Fruit fly (Drosophila melanogaster): ENCODE results near the gene ATPsynbetaL.

ATPsynbetaL gene

DNA sequence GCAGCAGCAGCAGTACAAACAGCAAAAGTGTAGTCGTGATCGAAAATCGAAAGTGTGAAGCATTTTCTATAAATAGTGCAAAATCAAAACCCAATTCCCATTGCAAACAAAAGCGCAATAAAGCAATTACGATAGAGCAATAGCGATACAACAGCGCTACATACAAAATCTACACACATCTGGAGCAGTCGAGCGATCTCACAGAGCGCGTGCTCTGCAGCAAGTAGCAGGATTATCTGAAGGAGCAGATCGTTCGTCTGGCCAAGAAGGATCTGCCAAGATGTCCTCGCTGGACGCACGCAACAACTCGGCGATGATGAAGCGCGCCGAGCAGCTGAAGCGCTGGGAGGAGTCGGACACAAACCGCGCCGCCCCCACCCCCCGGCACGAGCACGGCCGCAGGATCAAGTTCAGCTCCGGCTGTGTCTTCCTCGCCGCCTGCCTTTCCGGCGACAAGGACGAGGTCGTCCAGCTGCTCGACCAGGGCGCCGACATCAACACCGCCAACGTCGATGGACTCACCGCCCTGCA is 44.5 kb upstream of the ATPsynbetaL start (continued):
- TF ChIP-seq ham (GFP tag; IDR thresholded peaks at IDR 0.05): no peak
- TF ChIP-seq unc-4 (GFP tag; IDR thresholded peaks at IDR 0.05; ENCODE audit: partially characterized antibody): no peak
- no peak for TF ChIP-seq Asciz (GFP tag; optimal IDR thresholded peaks at IDR 0.05)
- no peak for TF ChIP-seq Tbp (GFP tag; optimal IDR thresholded peaks at IDR 0.05)
- TF ChIP-seq CG12299 (tag; optimal IDR thresholded peaks at IDR 0.05): no peak
- no peak for TF ChIP-seq CG8388 (GFP tag; optimal IDR thresholded peaks at IDR 0.05)

DNA sequence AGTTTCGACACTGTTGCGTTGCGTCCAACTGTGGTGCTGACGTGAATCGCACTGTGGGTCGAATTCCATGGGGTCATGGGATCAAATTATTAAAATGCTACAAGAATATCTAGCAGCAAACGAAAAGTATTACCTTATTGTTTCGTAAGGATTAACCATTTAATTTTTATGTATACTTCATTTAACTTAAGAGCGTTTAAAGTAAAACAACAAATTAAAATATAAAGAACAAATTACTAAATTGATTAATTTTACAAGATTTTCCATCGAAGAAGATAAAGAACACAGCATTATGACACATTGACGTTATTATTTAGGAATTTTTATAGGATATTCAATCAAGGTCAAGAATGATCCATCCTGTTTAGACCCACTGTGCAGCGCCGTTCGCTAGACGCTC is 43.5 kb upstream of the ATPsynbetaL start:
- peak; percentile 22; the same call in 1 of the 2 replicates for TF ChIP-seq E2f2 (GFP tag; IDR thresholded peaks at IDR 0.05)
- peak; percentile 44 for TF ChIP-seq CG14710 (tag; optimal IDR thresholded peaks at IDR 0.05)
- peak; percentile 15 for TF ChIP-seq CG12659 (GFP tag; optimal IDR thresholded peaks at IDR 0.05)
- TF ChIP-seq bsh (GFP tag; optimal IDR thresholded peaks at IDR 0.05): peak in 1 of 2 experiments; percentile 53
- peak; percentile 68 for TF ChIP-seq CG2712 (tag; optimal IDR thresholded peaks at IDR 0.05)
- peak; percentile 50 for TF ChIP-seq CG4424 (GFP tag; optimal IDR thresholded peaks at IDR 0.05)
- peak; percentile 22; the same call in 1 of the 2 replicates for TF ChIP-seq vvl (GFP tag; IDR thresholded peaks at IDR 0.05)
- peak; percentile 19 for TF ChIP-seq NfI (GFP tag; optimal IDR thresholded peaks at IDR 0.05)
- TF ChIP-seq CG3281 (GFP tag; optimal IDR thresholded peaks at IDR 0.05): peak; percentile 49
- TF ChIP-seq jigr1 (GFP tag; IDR thresholded peaks at IDR 0.05): no peak
- no peak for TF ChIP-seq CG8281 (tag; optimal IDR thresholded peaks at IDR 0.05)
- peak; percentile 53 for TF ChIP-seq gcm (GFP tag; optimal IDR thresholded peaks at IDR 0.05)
- no peak for TF ChIP-seq D (optimal IDR thresholded peaks at IDR 0.05)
- TF ChIP-seq D (GFP tag; optimal IDR thresholded peaks at IDR 0.05): peak; percentile 43
- peak; percentile 35 for TF ChIP-seq ATbp (GFP tag; optimal IDR thresholded peaks at IDR 0.05)
- no peak for TF ChIP-seq H15 (GFP tag; IDR thresholded peaks at IDR 0.05)
- peak; percentile 45 for TF ChIP-seq org-1 (GFP tag; optimal IDR thresholded peaks at IDR 0.05)
- TF ChIP-seq fd96Cb (tag; optimal IDR thresholded peaks at IDR 0.05): peak; percentile 51
- TF ChIP-seq bcd (GFP tag; optimal IDR thresholded peaks at IDR 0.05): peak; percentile 49
- TF ChIP-seq CG10462 (GFP tag; optimal IDR thresholded peaks at IDR 0.05): peak; percentile 2
- TF ChIP-seq Dip2 (GFP tag; IDR thresholded peaks at IDR 0.05): no peak
- peak; percentile 75 for TF ChIP-seq sens (GFP tag)
- no peak for TF ChIP-seq CG1792 (GFP tag; optimal IDR thresholded peaks at IDR 0.05)
- TF ChIP-seq gsb (GFP tag; IDR thresholded peaks at IDR 0.05): no peak
- TF ChIP-seq CG32767 (GFP tag; IDR thresholded peaks at IDR 0.05): 0 out of 2 replicates have a peak, but pooled peaks have one; percentile 29
- no peak for TF ChIP-seq Side (GFP tag; optimal IDR thresholded peaks at IDR 0.05)
- TF ChIP-seq CG11093 (GFP tag; IDR thresholded peaks at IDR 0.05): peak; percentile 45; the same call in 1 of the 3 replicates
- TF ChIP-seq HHEX (GFP tag; optimal IDR thresholded peaks at IDR 0.05): peak; percentile 14
- no peak for TF ChIP-seq fd3F (GFP tag; optimal IDR thresholded peaks at IDR 0.05)
- no peak for TF ChIP-seq da (GFP tag; optimal IDR thresholded peaks at IDR 0.05)
- peak; percentile 26 for TF ChIP-seq lilli (GFP tag; optimal IDR thresholded peaks at IDR 0.05)
- TF ChIP-seq Rfx (GFP tag; IDR thresholded peaks at IDR 0.05): peak; percentile 31; the same call in 1 of the 2 replicates
- peak; percentile 78 for TF ChIP-seq CG17361 (GFP tag; IDR thresholded peaks at IDR 0.05)
- peak; percentile 67 for TF ChIP-seq CG7556 (GFP tag; optimal IDR thresholded peaks at IDR 0.05)
- no peak for TF ChIP-seq CG8944 (GFP tag; optimal IDR thresholded peaks at IDR 0.05)
- peak; percentile 23 for TF ChIP-seq CG15011 (GFP tag; optimal IDR thresholded peaks at IDR 0.05)
- TF ChIP-seq Hr78 (GFP tag; optimal IDR thresholded peaks at IDR 0.05): peak in 1 of 2 experiments; percentile 44
- peak; percentile 48 for TF ChIP-seq Hmr (GFP tag; optimal IDR thresholded peaks at IDR 0.05)
- 0 out of 2 replicates have a peak, but pooled peaks have one; percentile 44 for TF ChIP-seq Xrp1 (GFP tag; IDR thresholded peaks at IDR 0.05)
- TF ChIP-seq run (tag; optimal IDR thresholded peaks at IDR 0.05): peak; percentile 12
- no peak for TF ChIP-seq GATAe (GFP tag; conservative IDR thresholded peaks at IDR 0.05)
- TF ChIP-seq Mrtf (GFP tag; IDR thresholded peaks at IDR 0.05): 0 out of 3 replicates have a peak, but pooled peaks have one; percentile 39
- peak; percentile 10 to 27 for TF ChIP-seq chif (GFP tag; optimal IDR thresholded peaks at IDR 0.05)

All from whole organism, embryonic.